Fruit fly (Drosophila melanogaster) whole organism: ENCODE measurements around the gene CG13364.

ENCODE experiments used
- pan ChIP-seq: fragments of >200 bp; optimal IDR thresholded peaks from 2 replicates; lab custom pipeline; 2017
- usp ChIP-seq: fragments of >200 bp; optimal IDR thresholded peaks from 2 replicates; lab custom pipeline; 2017; ENCODE audit warnings: missing biosample characterization, missing genetic modification characterization, mixed read lengths

DNA sequence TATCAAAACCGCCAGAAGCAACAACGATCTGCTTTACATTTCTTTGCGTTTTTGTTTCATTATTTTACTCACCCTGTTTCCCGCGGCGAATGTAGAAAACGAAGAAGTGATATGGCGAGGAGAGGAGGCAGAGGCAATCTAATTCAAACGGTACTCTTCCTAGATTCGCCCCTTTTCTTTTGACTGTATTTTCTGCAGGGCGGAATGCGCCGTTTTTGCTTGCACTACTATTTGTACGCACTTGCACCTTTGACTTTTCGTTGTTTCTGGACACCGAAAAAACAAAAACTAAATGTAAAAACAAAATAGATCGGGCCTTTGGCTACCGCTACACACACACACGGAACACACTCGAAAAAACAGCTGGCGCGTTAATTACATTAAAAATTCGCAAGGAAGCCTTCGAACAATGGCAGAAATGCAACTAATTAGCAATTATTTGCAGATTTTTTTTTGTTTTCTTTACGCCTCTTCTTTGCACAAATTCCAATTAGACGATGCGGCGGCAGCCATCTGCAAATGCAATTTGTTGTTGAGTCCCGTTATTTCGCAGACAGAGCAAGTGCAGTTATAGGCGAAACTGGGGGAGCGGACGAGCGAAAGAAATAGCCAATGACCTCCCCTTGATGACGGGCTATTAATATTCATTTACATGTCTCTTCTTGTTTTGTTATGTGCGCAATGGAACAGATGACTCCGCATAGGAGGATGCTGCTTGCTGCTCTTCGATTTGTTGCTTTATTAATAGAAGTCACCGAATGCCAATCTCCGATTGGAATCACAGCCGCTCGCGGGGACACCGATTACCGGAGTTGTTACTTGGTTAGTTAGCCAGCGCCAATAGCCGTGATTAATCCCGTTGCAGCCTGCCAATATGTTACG is 5.5 kb downstream of the CG13364 start:
- TF ChIP-seq usp (no peak), pan (lab: Kevin White, UChicago) (no peak)
